Worm (Caenorhabditis elegans) whole organism, L3 larva: Measurements from ENCODE around the gene srd-51.

ENCODE experiments used
- R02D3.7 ChIP-seq: fragments of 150-350 bp; optimal IDR thresholded peaks from 2 replicates; lab custom pipeline; 2014; ENCODE audit warnings: missing biosample characterization, missing genetic modification characterization
- aly-2 ChIP-seq: fragments of 150-350 bp; optimal IDR thresholded peaks from 2 replicates; lab custom pipeline; 2014; ENCODE audit warnings: missing biosample characterization, missing genetic modification characterization
- ama-1 ChIP-seq: fragments of 150-350 bp; optimal IDR thresholded peaks from 2 replicates; lab custom pipeline; 2018
- ceh-16 ChIP-seq: sonication (generic microtip); optimal IDR thresholded peaks from 2 replicates; lab custom pipeline; 2017; ENCODE audit warnings: missing biosample characterization, missing genetic modification characterization
- ceh-28 ChIP-seq: fragments of 150-350 bp; optimal IDR thresholded peaks from 2 replicates; lab custom pipeline; 2014; ENCODE audit warnings: missing biosample characterization, missing genetic modification reagents, missing genetic modification characterization
- ceh-82 ChIP-seq: fragments of 150-350 bp; optimal IDR thresholded peaks from 2 replicates; lab custom pipeline; 2014; ENCODE audit warnings: missing biosample characterization, missing genetic modification characterization
- ceh-9 ChIP-seq: sonication (generic microtip); optimal IDR thresholded peaks from 2 replicates; lab custom pipeline; 2018; ENCODE audit warnings: missing biosample characterization, missing genetic modification characterization
- egl-27 ChIP-seq: sonication (generic microtip); optimal IDR thresholded peaks from 4 replicates; lab custom pipeline; 2017; ENCODE audit warnings: missing biosample characterization, missing genetic modification reagents, missing genetic modification characterization
- egl-5 ChIP-seq: fragments of 150-350 bp; optimal IDR thresholded peaks from 2 replicates; lab custom pipeline; 2017; ENCODE audit warnings: missing biosample characterization, missing genetic modification reagents, missing genetic modification characterization, inconsistent platforms
- elt-2 ChIP-seq: sonication (generic microtip); optimal IDR thresholded peaks from 2 replicates; lab custom pipeline; 2016; ENCODE audit warnings: missing genetic modification reagents, mild to moderate bottlenecking, missing genetic modification characterization, missing compliant biosample characterization
- eor-1 ChIP-seq, 2 experiments: fragments of 150-350 bp; optimal IDR thresholded peaks; 2 replicates each; lab custom pipeline; 2014 to 2018; ENCODE audit warnings: missing biosample characterization in 2 of 2, missing genetic modification characterization in 2 of 2
- fkh-10 ChIP-seq: sonication (generic microtip); optimal IDR thresholded peaks from 2 replicates; lab custom pipeline; 2017; ENCODE audit warnings: missing biosample characterization, missing genetic modification reagents, missing genetic modification characterization
- hmg-11 ChIP-seq: sonication (generic microtip); optimal IDR thresholded peaks from 2 replicates; lab custom pipeline; 2016; ENCODE audit warnings: missing genetic modification characterization, missing compliant biosample characterization
- lin-39 ChIP-seq: fragments of 150-350 bp; optimal IDR thresholded peaks from 2 replicates; lab custom pipeline; 2018; ENCODE audit warnings: missing biosample characterization, missing genetic modification reagents, missing genetic modification characterization
- lsy-12 ChIP-seq: sonication (generic microtip); optimal IDR thresholded peaks from 2 replicates; lab custom pipeline; 2016; ENCODE audit warnings: mild to moderate bottlenecking, missing genetic modification characterization, missing compliant biosample characterization
- mml-1 ChIP-seq: fragments of 150-350 bp; sonication (generic microtip); optimal IDR thresholded peaks from 3 replicates; lab custom pipeline; 2014; ENCODE audit warnings: missing biosample characterization, missing genetic modification characterization
- nfya-1 ChIP-seq: sonication (generic microtip); optimal IDR thresholded peaks from 2 replicates; lab custom pipeline; 2017; ENCODE audit warnings: missing genetic modification characterization, mild to moderate bottlenecking, missing compliant biosample characterization, antibody characterized with exemption, moderate library complexity; ENCODE audit not compliant: insufficient read depth
- nhr-12 ChIP-seq: fragments of 150-350 bp; optimal IDR thresholded peaks from 2 replicates; lab custom pipeline; 2014; ENCODE audit warnings: missing biosample characterization, missing genetic modification characterization
- nhr-237 ChIP-seq: fragments of 150-350 bp; optimal IDR thresholded peaks from 2 replicates; lab custom pipeline; 2014; ENCODE audit warnings: missing biosample characterization, missing genetic modification characterization
- nhr-25 ChIP-seq: sonication (generic microtip); optimal IDR thresholded peaks from 2 replicates; lab custom pipeline; 2017; ENCODE audit warnings: missing biosample characterization, missing genetic modification characterization
- nhr-43 ChIP-seq: sonication (generic microtip); optimal IDR thresholded peaks from 2 replicates; lab custom pipeline; 2016; ENCODE audit warnings: mild to moderate bottlenecking, missing genetic modification characterization, missing compliant biosample characterization; ENCODE audit not compliant: poor library complexity, severe bottlenecking
- nhr-67 ChIP-seq: fragments of 150-350 bp; optimal IDR thresholded peaks from 2 replicates; lab custom pipeline; 2014; ENCODE audit warnings: missing biosample characterization, missing genetic modification characterization
- nhr-76 ChIP-seq: fragments of 150-350 bp; sonication (generic microtip); optimal IDR thresholded peaks from 5 replicates; lab custom pipeline; 2014; ENCODE audit warnings: missing biosample characterization, missing genetic modification characterization
- pha-4 ChIP-seq: fragments of 150-350 bp; optimal IDR thresholded peaks from 2 replicates; lab custom pipeline; 2014; ENCODE audit warnings: missing biosample characterization, missing genetic modification reagents, missing genetic modification characterization
- snpc-4 ChIP-seq: fragments of 150-350 bp; optimal IDR thresholded peaks from 2 replicates; lab custom pipeline; 2014; ENCODE audit warnings: missing biosample characterization, missing genetic modification characterization
- tbx-2 ChIP-seq: sonication (generic microtip); optimal IDR thresholded peaks from 2 replicates; lab custom pipeline; 2016; ENCODE audit warnings: mild to moderate bottlenecking, missing genetic modification characterization, missing compliant biosample characterization
- unc-62 ChIP-seq: fragments of 150-350 bp; sonication (generic microtip); optimal IDR thresholded peaks from 4 replicates; lab custom pipeline; 2014; ENCODE audit warnings: missing biosample characterization, missing genetic modification reagents, missing genetic modification characterization
- ztf-11 ChIP-seq: fragments of 150-350 bp; optimal IDR thresholded peaks from 2 replicates; lab custom pipeline; 2014; ENCODE audit warnings: missing biosample characterization, missing genetic modification characterization
- ztf-4 ChIP-seq: fragments of 150-350 bp; optimal IDR thresholded peaks from 2 replicates; lab custom pipeline; 2014; ENCODE audit warnings: missing biosample characterization, missing genetic modification characterization

The srd-51 gene

ce11 chrX:13510234-13510837, 25.6 kb upstream of the srd-51 start:
- TF ChIP-seq egl-27 (tag; lab: Kevin White, UChicago) (no peak), nhr-237 (tag; lab: Kevin White, UChicago) (no peak), aly-2 (tag; lab: Kevin White, UChicago) (no peak), hmg-11 (no peak), lin-39 (tag; lab: Kevin White, UChicago) (no peak), nhr-25 (tag; lab: Kevin White, UChicago) (no peak), lsy-12 (no peak), R02D3.7 (tag; lab: Kevin White, UChicago) (no peak), ceh-9 (no peak), elt-2 (tag; lab: Kevin White, UChicago) (no peak), ztf-4 (tag; lab: Kevin White, UChicago) (no peak), mml-1 (tag; lab: Kevin White, UChicago) (no peak), tbx-2 (tag; lab: Kevin White, UChicago) (no peak), ceh-28 (tag; lab: Kevin White, UChicago) (no peak)
- TF ChIP-seq, all 47 proteins: peak for 0

- TF ChIP-seq eor-1 (tag; optimal IDR thresholded peaks at IDR 0.05; lab: Kevin White, UChicago) (no peak), unc-62 (GFP tag; lab: Kevin White, UChicago) (no peak), ztf-4 (tag; lab: Kevin White, UChicago) (no peak), nfya-1 (tag; lab: Kevin White, UChicago) (no peak), nhr-67 (tag; lab: Kevin White, UChicago) (no peak), lsy-12 (no peak), nhr-76 (tag; lab: Kevin White, UChicago) (no peak), nhr-237 (tag; lab: Kevin White, UChicago) (no peak), egl-5 (tag; lab: Kevin White, UChicago) (no peak), snpc-4 (no peak)
These were observed 22.5 kb upstream of the srd-51 start, which contains the start of gene H06A10.1 for ce11 chrX:13507233-13507632. TSS of gene H06A10.1 (plus strand) at chrX:13507533.

- no peak for TF ChIP-seq hmg-11
- no peak for TF ChIP-seq ceh-16 (tag; lab: Kevin White, UChicago)
- TF ChIP-seq nhr-67 (tag; lab: Kevin White, UChicago) = no peak
- no peak for TF ChIP-seq tbx-2 (tag; lab: Kevin White, UChicago)
- TF ChIP-seq lin-39 (tag; lab: Kevin White, UChicago) = no peak
- TF ChIP-seq nhr-43 (tag; lab: Kevin White, UChicago) = no peak
- TF ChIP-seq nhr-237 (tag; lab: Kevin White, UChicago) = no peak
- no peak for TF ChIP-seq ceh-82
- no peak for TF ChIP-seq ztf-11 (tag; lab: Kevin White, UChicago)
- no peak for TF ChIP-seq mml-1 (tag; lab: Kevin White, UChicago)
- TF ChIP-seq aly-2 (tag; lab: Kevin White, UChicago) = no peak
- no peak for TF ChIP-seq nfya-1 (tag; lab: Kevin White, UChicago)
- TF ChIP-seq ama-1 (lab: Kevin White, UChicago) = no peak
These were observed 21.8 kb upstream of the srd-51 start for ce11 chrX:13506493-13506892.

ce11 chrX:13506043-13506442, 21.3 kb upstream of the srd-51 start:
- TF ChIP-seq mml-1 (tag; lab: Kevin White, UChicago) = no peak
- TF ChIP-seq nhr-43 (tag; lab: Kevin White, UChicago) = no peak
- peak; percentile 16 for TF ChIP-seq lin-39 (tag; lab: Kevin White, UChicago)
- TF ChIP-seq unc-62 (GFP tag; lab: Kevin White, UChicago) = no peak
- TF ChIP-seq ceh-82 = no peak
- TF ChIP-seq nhr-12 (tag; lab: Kevin White, UChicago) = no peak

- TF ChIP-seq pha-4 (no peak), fkh-10 (GFP tag; lab: Kevin White, UChicago) (peak; percentile 46)
These were observed 20.5 kb upstream of the srd-51 start for ce11 chrX:13505201-13505600.

- peak; percentile 14 for TF ChIP-seq nfya-1 (tag; lab: Kevin White, UChicago)
- TF ChIP-seq ceh-28 (tag; lab: Kevin White, UChicago) = no peak
These were observed 19.1 kb upstream of the srd-51 start for ce11 chrX:13503839-13504238.
